Fruit fly (Drosophila melanogaster): ENCODE measurements around the gene Nmd3.

Nmd3 gene

DNA sequence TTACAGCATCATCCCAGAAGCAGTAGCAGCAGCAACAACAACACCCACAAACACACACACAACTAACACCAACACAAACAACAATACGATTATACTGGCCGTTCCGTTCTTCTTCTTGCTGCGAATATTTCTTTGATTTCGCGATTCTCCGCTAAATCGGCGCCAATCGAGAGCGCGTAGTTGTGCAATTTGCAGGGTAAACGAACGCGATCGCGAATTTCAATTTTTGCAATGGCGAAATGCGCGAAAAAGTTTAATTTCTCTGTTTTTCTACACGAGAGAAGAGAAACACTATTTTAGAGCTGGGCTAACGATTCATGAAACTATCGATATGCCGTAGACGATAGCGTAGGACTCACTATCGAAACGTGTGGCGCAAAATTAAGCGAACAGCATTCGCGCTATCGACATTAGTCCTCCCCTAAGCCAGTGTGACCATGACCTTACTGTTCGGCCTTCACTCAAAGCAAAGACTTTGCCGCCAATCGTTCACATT is 25.8 kb downstream of the Nmd3 start, which contains the start of gene wapl (continued):
- TF ChIP-seq wor (GFP tag; IDR thresholded peaks at IDR 0.05) (no peak), CG17568 (GFP tag; optimal IDR thresholded peaks at IDR 0.05) (no peak), vfl (GFP tag; optimal IDR thresholded peaks at IDR 0.05) (peak; percentile 26), H15 (GFP tag; IDR thresholded peaks at IDR 0.05) (no peak), CG10979 (tag; optimal IDR thresholded peaks at IDR 0.05) (no peak), CG15269 (tag; optimal IDR thresholded peaks at IDR 0.05) (no peak), Myb (GFP tag; optimal IDR thresholded peaks at IDR 0.05) (peak; percentile 67), oc (tag; optimal IDR thresholded peaks at IDR 0.05) (no peak), HLH3B (GFP tag; IDR thresholded peaks at IDR 0.05) (no peak), vvl (GFP tag; IDR thresholded peaks at IDR 0.05) (peak; percentile 61), CG14050 (GFP tag; IDR thresholded peaks at IDR 0.05) (no peak), knrl (GFP tag; IDR thresholded peaks at IDR 0.05; ENCODE audit: partially characterized antibody) (peak; percentile 93), CG7271 (tag; optimal IDR thresholded peaks at IDR 0.05) (no peak), ems (GFP tag; optimal IDR thresholded peaks at IDR 0.05) (peak; percentile 9), fd64A (GFP tag; optimal IDR thresholded peaks at IDR 0.05) (no peak), Ets97D (GFP tag; optimal IDR thresholded peaks at IDR 0.05) (peak; percentile 63), E2f1 (GFP tag; IDR thresholded peaks at IDR 0.05) (no peak), cg (GFP tag; optimal IDR thresholded peaks at IDR 0.05) (peak; percentile 61), Fer2 (tag; optimal IDR thresholded peaks at IDR 0.05) (no peak), CG17328 (GFP tag; IDR thresholded peaks at IDR 0.05) (no peak), tna (GFP tag; IDR thresholded peaks at IDR 0.05; ENCODE audit: partially characterized antibody) (peak; percentile 93), CG17385 (GFP tag; optimal IDR thresholded peaks at IDR 0.05) (peak; percentile 96), CG3847 (GFP tag; IDR thresholded peaks at IDR 0.05) (peak; percentile 61), sisA (GFP tag; IDR thresholded peaks at IDR 0.05) (0 out of 2 replicates have a peak, but pooled peaks have one; percentile 8), CG7928 (GFP tag; optimal IDR thresholded peaks at IDR 0.05) (no peak)

DNA sequence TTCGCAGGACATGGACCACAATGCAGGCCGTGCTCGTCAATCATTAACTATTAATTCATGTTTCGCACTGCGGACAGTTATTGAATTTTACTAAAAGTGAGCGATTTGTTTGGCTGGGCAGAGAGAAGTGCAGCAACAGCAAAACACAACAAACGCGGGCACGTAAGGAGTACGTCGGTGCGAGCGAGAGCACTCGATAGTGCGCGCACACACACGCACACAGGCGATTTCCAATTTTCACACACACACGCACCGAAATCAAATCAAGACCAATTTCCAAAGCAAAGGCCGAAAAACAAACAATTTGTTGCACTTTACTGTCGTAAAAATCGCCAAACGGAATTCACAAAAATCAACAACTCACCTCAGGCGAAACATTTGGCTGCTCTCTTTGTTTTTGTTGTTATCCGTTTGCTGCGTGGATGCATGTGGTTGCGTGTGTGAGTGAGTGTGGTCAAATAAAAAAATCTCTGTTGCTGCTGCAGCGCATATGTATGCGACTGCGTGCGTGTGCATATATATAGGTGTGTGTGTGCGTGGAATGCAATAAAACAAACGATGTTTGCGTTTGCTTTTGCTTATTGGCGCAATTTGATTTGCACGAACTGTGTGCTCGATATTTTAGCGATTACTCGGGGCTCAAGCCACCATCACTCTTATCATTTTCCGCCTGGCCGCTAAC is 26.4 kb downstream of the Nmd3 start:
- TF ChIP-seq Hr3 (GFP tag; optimal IDR thresholded peaks at IDR 0.05) (no peak), CG3407 (GFP tag; optimal IDR thresholded peaks at IDR 0.05) (no peak), Elba2 (GFP tag; optimal IDR thresholded peaks at IDR 0.05) (peak; percentile 50), cg (GFP tag; optimal IDR thresholded peaks at IDR 0.05) (peak; percentile 96), HmgD (GFP tag; optimal IDR thresholded peaks at IDR 0.05) (peak; percentile 4), CG5180 (GFP tag; optimal IDR thresholded peaks at IDR 0.05) (no peak), CG6654 (GFP tag; optimal IDR thresholded peaks at IDR 0.05) (no peak), stc (GFP tag; IDR thresholded peaks at IDR 0.05) (no peak), CTCF (GFP tag; optimal IDR thresholded peaks at IDR 0.05) (no peak), CG4617 (GFP tag; optimal IDR thresholded peaks at IDR 0.05; ENCODE audit: borderline replicate concordance) (peak; percentile 42), CG11398 (GFP tag; optimal IDR thresholded peaks at IDR 0.05) (no peak), CG1602 (GFP tag; optimal IDR thresholded peaks at IDR 0.05) (no peak), CG4820 (GFP tag; optimal IDR thresholded peaks at IDR 0.05) (no peak), MBD-R2 (GFP tag; IDR thresholded peaks at IDR 0.05) (no peak), CG10321 (GFP tag; IDR thresholded peaks at IDR 0.05) (peak; percentile 93), Abd-B (GFP tag; optimal IDR thresholded peaks at IDR 0.05) (peak; percentile 8), NC2β (GFP tag; optimal IDR thresholded peaks at IDR 0.05) (no peak), crc (GFP tag; optimal IDR thresholded peaks at IDR 0.05) (no peak), ewg (GFP tag; optimal IDR thresholded peaks at IDR 0.05) (peak; percentile 0), NK7.1 (GFP tag; optimal IDR thresholded peaks at IDR 0.05) (no peak), YL-1 (GFP tag; optimal IDR thresholded peaks at IDR 0.05) (peak; percentile 23), Trl (optimal IDR thresholded peaks at IDR 0.05) (peak in 1 of 2 experiments; percentile 20), Trl (GFP tag; optimal IDR thresholded peaks at IDR 0.05) (no peak), CG17359 (tag; optimal IDR thresholded peaks at IDR 0.05) (no peak), CG12744 (GFP tag; optimal IDR thresholded peaks at IDR 0.05) (no peak), sd (tag; optimal IDR thresholded peaks at IDR 0.05) (peak; percentile 77), CG1233 (GFP tag; optimal IDR thresholded peaks at IDR 0.05) (no peak), CG15479 (GFP tag; optimal IDR thresholded peaks at IDR 0.05) (peak; percentile 75)

All from whole organism, embryonic.